Fruit fly (Drosophila melanogaster): ENCODE results near the gene gzl.

The gzl gene

dm6 chr3R:6410412-6411225, 27.9 kb downstream of the gzl start:
- TF ChIP-seq noc (tag; optimal IDR thresholded peaks at IDR 0.05): peak; percentile 97

DNA sequence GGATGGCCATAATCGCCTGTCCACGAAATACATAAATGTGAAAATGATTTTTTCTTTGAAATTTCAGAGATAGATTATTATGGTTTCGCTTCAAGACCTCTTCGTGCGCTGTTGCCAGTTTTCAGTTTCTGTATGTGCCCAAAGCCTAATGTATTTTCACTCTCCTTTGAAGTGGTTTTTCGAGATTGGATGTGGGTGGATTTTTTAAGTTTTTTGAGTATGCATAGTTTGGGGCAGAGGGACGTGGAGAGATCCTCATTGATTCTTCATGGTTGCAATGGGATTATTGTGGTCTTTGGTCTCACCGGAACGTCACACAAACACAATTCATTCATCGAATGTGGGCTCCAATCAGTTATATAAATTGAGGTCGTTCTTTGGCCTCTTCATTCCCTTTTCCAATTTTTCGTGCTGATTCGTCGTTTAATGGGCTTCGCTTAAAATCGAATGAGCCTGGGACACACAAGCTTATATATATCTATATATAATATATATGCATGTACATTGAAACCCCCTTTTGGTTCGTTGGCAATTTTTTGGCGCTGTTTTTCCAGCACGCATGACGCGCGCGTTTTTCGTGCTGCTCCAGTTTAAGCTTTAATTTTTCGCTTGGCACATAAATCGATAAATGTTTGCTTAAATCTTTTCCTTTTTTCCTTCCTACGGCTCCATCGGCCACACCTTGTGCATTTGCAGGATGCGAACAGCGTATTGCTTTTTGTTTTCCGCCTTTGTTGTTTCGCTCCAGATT, 28.9 kb downstream of the gzl start:
- TF ChIP-seq noc (tag; optimal IDR thresholded peaks at IDR 0.05): no peak

- no peak for TF ChIP-seq noc (tag; optimal IDR thresholded peaks at IDR 0.05)
These were observed 31.2 kb downstream of the gzl start for dm6 chr3R:6413771-6414438.

dm6 chr3R:6414439-6415344, 32.0 kb downstream of the gzl start:
- TF ChIP-seq noc (tag; optimal IDR thresholded peaks at IDR 0.05): no peak

dm6 chr3R:6416242-6416641, 33.5 kb downstream of the gzl start:
- peak; percentile 33 for TF ChIP-seq noc (tag; optimal IDR thresholded peaks at IDR 0.05)

- no peak for TF ChIP-seq noc (tag; optimal IDR thresholded peaks at IDR 0.05)
These were observed 36.4 kb downstream of the gzl start for dm6 chr3R:6419103-6419502.

DNA sequence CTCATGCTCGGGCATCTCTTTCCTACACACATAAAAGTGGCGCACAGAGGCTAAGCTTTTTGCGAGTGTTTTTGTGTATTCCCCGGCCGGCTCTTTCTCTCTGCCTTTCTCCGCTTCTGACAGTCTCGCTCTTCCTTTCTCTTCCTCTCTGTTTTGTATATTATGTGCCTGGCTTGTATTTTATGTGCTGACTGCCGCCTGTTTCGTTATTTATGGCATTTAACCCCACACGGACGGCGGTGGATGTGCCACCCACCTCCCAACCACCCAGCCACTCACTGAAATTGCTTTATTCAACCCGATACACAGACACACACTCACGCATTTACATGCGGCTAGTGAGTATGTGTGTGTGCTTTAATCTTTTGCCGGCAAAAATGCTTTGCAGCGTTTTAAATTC, 37.2 kb downstream of the gzl start:
- no peak for TF ChIP-seq noc (tag; optimal IDR thresholded peaks at IDR 0.05)

DNA sequence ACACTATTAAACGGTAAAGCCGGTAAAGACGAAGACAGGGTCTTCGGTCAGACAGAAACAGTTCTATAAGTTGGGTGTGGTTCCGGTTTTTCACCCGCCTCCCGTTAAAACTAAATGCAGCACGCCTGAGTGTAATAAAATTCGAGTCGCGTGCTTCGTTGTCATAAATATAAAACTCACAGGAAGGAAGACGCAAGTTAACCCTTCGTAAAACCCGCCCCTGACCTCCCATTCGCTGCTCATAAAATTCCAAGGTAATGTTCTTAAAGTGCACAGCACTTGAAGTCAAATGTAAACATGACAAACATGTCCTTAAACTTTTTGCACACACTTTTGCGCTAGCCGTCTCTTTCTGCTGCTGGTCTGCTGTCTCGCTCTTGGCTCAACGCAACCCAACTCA, 38.5 kb downstream of the gzl start:
- no peak for TF ChIP-seq noc (tag; optimal IDR thresholded peaks at IDR 0.05)

- no peak for TF ChIP-seq noc (tag; optimal IDR thresholded peaks at IDR 0.05)
These were observed 39.0 kb downstream of the gzl start for dm6 chr3R:6421712-6422141.

DNA sequence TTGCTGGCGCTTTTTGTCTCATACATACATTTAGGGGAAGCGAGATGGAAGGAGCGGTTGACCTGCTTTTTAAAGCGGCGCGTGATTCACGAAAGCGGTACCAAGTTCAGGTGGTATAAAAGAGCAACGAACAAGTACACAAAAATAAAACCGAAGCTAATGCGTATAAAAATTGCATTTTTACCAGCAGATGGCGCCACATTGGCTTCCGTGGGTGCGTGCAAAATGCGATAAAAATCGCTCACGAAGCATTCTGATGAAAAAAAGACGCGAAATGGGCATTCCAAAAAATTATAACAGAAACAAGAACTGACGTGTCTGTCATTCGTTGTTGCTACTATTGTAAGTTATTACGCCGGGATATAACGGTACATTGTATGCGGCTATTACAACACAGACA, 40.4 kb downstream of the gzl start:
- peak; percentile 11 for TF ChIP-seq noc (tag; optimal IDR thresholded peaks at IDR 0.05)

DNA sequence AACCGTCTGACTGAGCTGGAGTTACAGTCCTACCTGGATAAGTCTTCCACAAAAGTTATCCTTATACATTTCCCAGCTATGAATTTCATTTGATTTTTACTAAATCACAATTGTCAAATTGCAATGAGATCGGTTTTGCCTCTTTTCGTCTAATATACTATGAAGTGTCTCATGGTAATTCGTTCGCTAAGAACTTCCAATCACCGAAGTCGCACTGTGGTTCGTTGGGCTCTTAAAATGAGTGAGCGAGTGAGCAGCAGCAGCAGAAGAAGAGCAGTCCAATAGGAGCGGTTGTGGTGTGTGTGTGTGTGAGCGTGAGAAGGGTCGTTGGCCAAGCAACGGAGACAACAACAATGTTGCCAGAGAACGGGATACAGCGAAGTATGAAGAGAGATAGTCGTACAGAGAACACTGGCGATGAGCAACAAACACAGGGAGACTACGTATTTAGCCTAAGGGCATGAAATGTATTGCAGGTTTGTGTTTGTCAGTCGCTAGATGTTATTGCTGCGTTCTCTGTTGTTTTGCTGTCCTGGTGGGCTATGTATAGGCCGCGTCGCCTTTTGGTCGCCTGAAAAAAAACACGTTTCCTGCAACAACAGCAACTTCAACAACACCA, 41.4 kb downstream of the gzl start:
- TF ChIP-seq noc (tag; optimal IDR thresholded peaks at IDR 0.05): peak; percentile 94

DNA sequence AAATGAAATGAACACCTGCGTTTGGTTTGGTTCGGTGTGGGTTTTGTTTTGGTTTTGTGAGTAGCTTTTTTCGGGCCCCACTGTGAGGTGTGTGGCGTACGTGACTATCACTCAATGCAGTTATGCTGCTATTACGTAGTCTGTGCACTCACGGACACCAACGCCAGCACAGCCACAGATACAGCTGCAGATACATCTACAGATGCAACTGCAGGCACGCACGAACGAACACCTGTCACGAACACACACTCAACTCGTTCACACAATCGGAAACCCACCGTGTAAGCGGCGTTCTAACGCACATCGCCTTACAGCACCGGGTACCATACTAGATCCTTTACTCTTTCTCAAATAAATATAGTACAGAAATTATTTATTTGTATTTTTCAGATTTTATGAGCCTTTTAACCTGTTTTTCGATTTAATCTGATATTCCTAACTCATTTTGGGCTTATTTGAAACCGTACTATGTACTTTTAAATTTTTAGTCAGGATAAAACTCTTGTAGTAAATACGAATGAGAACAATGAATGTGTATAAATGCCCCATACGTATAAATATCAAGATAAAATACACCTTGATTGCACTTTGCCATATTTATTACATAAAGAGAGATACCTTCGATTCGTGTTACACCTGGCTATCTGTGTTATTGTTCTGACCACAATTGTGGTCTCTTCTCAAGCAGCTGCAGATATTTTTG, 42.9 kb downstream of the gzl start:
- TF ChIP-seq noc (tag; optimal IDR thresholded peaks at IDR 0.05): no peak

DNA sequence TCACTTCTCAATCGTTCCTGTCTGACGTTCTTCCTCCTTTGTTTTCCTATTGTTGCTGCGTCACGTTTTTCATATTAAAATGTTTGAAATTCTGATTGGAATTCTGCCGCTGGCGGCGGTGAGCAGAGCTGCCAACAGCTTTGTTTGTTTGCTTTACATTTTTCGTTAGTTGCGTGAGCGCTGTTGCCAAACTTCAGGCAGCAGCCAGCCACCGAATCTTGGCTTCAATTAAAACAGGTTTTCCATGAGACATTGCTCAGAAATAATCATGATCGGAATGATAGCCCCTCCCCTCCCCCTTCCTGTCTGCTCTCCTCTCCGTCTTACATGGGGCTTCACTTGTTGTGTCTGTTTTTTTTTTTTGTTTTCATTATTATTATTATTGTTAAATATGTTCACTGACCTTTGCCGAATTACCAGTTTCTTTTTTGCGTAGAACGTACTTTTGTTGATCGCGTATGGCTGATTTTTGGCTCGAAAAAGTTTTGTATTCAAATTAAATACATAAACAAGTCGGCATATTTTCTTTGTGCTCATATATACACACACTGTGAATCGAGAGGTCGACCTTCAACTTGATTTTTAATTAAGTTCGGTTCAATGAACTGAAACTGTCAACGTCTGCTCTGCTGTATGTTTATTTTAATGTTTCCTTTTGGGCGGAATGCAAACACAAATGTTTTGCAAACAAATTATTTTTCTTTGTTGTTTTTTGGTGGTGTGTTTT, 43.6 kb downstream of the gzl start:
- no peak for TF ChIP-seq noc (tag; optimal IDR thresholded peaks at IDR 0.05)

Data from whole organism, larva.